Worm (Caenorhabditis elegans): ENCODE measurements around the gene C24D10.49.

Gene C24D10.49

DNA sequence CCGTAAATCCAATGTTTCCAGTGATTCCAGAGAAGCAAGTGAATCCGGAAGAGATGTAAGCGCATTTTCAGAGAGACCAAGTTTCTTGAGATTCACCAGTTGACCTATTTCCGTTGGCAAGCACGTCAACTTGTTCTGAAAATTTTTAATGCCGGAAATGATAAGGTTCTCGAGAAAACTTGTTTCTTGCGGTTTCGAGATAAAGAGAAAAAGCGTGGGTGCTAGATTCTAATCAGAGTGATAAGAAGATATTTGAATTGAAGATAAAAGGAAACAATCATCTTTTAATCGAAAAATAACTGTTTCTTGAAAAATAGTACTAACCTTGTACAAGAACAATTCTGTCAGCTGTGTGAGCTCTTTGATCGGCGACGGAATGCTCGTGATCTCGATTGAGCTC lies 25.3 kb downstream of the C24D10.49 start:
- TF ChIP-seq ceh-79 (tag; optimal IDR thresholded peaks at IDR 0.05) (no peak), aptf-3 (GFP tag; IDR thresholded peaks at IDR 0.05) (no peak), dox-1 (GFP tag; IDR thresholded peaks at IDR 0.05) (no peak), lag-1 (GFP tag; IDR thresholded peaks at IDR 0.05) (no peak), rec-8 (tag; optimal IDR thresholded peaks at IDR 0.05) (no peak), mes-4 (tag; optimal IDR thresholded peaks at IDR 0.05) (no peak), snpc-3.4 (tag; optimal IDR thresholded peaks at IDR 0.05) (no peak), F55B11.4 (tag; optimal IDR thresholded peaks at IDR 0.05; ENCODE audit: borderline replicate concordance, insufficient read depth) (no peak), xnd-1 (tag; optimal IDR thresholded peaks at IDR 0.05) (no peak), Y79H2A.3 (GFP tag; conservative IDR thresholded peaks at IDR 0.05) (no peak), egrh-3 (GFP tag; IDR thresholded peaks at IDR 0.05) (no peak), Y95B8A.8 (GFP tag; IDR thresholded peaks at IDR 0.05) (no peak), ceh-91 (GFP tag; IDR thresholded peaks at IDR 0.05) (no peak), nhr-27 (tag; optimal IDR thresholded peaks at IDR 0.05) (no peak), C17E4.6 (GFP tag; IDR thresholded peaks at IDR 0.05) (no peak), F57C9.4 (tag; optimal IDR thresholded peaks at IDR 0.05) (no peak), lsl-1 (GFP tag; optimal IDR thresholded peaks at IDR 0.05) (no peak), Y53F4B.3 (GFP tag; IDR thresholded peaks at IDR 0.05) (no peak), let-526 (GFP tag; IDR thresholded peaks at IDR 0.05) (no peak)

DNA sequence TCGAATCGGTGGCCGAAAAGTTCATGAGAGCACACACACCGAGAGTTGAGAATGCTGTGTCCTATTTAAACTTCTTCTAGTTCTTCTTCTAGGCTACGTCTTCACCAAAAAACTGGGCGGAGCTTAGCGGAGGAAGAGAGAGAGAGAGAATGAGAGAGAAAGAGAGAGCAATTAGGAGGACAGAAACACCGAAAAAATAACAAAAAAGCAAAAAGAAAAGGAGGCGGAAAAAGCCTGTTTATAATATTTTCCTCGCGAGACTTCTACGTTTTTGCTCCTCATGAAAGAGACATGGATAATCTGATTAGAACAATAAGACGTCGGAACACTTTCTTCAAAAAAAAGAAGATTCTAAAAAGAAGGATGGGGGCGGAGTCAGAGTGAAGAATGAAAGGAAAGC lies 35.1 kb downstream of the C24D10.49 start, which contains the start of gene tkr-3:
tkr-3 (minus strand) TSS at position 101 of the 400 bp plus-strand sequence.
- TF ChIP-seq chd-7 (tag; optimal IDR thresholded peaks at IDR 0.05) (no peak), F52B5.7 (tag; optimal IDR thresholded peaks at IDR 0.05) (no peak), snpc-1.3 (tag; optimal IDR thresholded peaks at IDR 0.05; ENCODE audit: insufficient read depth) (no peak), sea-2 (GFP tag; IDR thresholded peaks at IDR 0.05) (no peak), Y53F4B.3 (GFP tag; IDR thresholded peaks at IDR 0.05) (no peak), ceh-27 (GFP tag; optimal IDR thresholded peaks at IDR 0.05) (no peak), lin-40 (tag; optimal IDR thresholded peaks at IDR 0.05) (no peak), mes-4 (tag; optimal IDR thresholded peaks at IDR 0.05) (no peak), mxl-1 (tag; optimal IDR thresholded peaks at IDR 0.05) (no peak), nfyb-1 (GFP tag; IDR thresholded peaks at IDR 0.05) (no peak), F33H1.4 (GFP tag; IDR thresholded peaks at IDR 0.05) (no peak), attf-6 (GFP tag; IDR thresholded peaks at IDR 0.05) (no peak), mcd-1 (GFP tag; IDR thresholded peaks at IDR 0.05) (no peak), ztf-6 (GFP tag; IDR thresholded peaks at IDR 0.05) (no peak)

DNA sequence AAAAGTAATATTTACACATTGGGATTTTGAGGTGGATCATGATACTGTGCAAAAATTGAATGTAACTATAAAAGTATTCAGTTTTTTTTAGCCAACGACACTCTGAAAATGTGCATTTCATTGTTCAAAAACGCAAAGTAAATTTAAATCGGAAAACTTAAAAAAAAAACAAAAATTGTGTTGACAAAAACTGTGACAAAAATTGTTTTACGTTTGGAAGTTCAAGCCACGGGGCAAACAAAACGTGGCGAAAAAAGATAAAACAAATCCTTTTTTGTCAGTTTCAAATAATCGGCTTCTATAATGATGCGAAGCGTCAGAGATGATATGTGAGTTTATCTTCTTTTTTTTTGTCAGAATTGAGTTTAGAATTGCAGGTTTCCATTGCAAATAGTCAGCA lies 45.6 kb downstream of the C24D10.49 start, which contains the start of gene AC7.3:
AC7.3 (plus strand) TSS at position 301 of the 400 bp plus-strand sequence.
- TF ChIP-seq ztf-18 (tag; optimal IDR thresholded peaks at IDR 0.05): no peak
- no peak for TF ChIP-seq F57A8.1 (GFP tag; optimal IDR thresholded peaks at IDR 0.05)
- TF ChIP-seq F10E7.11 (tag; optimal IDR thresholded peaks at IDR 0.05): no peak
- no peak for TF ChIP-seq lir-1 (GFP tag; conservative IDR thresholded peaks at IDR 0.05)
- TF ChIP-seq F49E8.2 (tag; optimal IDR thresholded peaks at IDR 0.05; ENCODE audit: insufficient read depth): no peak
